Fruit fly (Drosophila melanogaster) whole organism, pupa: Measurements from ENCODE around the gene xmas.
A peak's percentile ranks its signal among the peaks of the same experiment; 100 is the strongest.

ENCODE experiments used
- CG10348 ChIP-seq: fragments of 200-800 bp; sonication (Bioruptor generic); IDR thresholded peaks from 2 replicates; pipeline ENCODE4 v1.3.6; 2022; ENCODE audit warnings: missing biosample characterization, missing genetic modification characterization
- CG12605 ChIP-seq: fragments of 200-800 bp; sonication (Bioruptor generic); IDR thresholded peaks from 2 replicates; pipeline ENCODE4 v1.3.6; 2022; ENCODE audit warnings: missing biosample characterization, missing genetic modification characterization
- CG13204 ChIP-seq: fragments of 200-800 bp; sonication (Bioruptor generic); optimal IDR thresholded peaks from 2 replicates; lab custom pipeline; 2018; ENCODE audit warnings: missing biosample characterization, mild to moderate bottlenecking, missing genetic modification characterization, moderate library complexity
- CG14655 ChIP-seq: fragments of 200-800 bp; sonication (Bioruptor generic); optimal IDR thresholded peaks from 3 replicates; lab custom pipeline; 2017; ENCODE audit warnings: mild to moderate bottlenecking, missing biosample characterization, missing genetic modification reagents, missing genetic modification characterization
- CG15710 ChIP-seq: fragments of 200-800 bp; sonication (Bioruptor generic); optimal IDR thresholded peaks from 2 replicates; lab custom pipeline; 2018; ENCODE audit warnings: missing biosample characterization, mild to moderate bottlenecking, missing genetic modification characterization, moderate library complexity
- CG17806 ChIP-seq: fragments of 200-800 bp; sonication (Bioruptor generic); optimal IDR thresholded peaks from 2 replicates; lab custom pipeline; 2018; ENCODE audit warnings: missing biosample characterization, mild to moderate bottlenecking, missing genetic modification characterization, moderate library complexity
- CG32121 ChIP-seq: fragments of 200-800 bp; sonication (Bioruptor generic); IDR thresholded peaks from 2 replicates; pipeline ENCODE4 v1.3.6; 2022; ENCODE audit warnings: missing biosample characterization, missing genetic modification characterization
- CG34367 ChIP-seq: fragments of 200-800 bp; sonication (Bioruptor generic); optimal IDR thresholded peaks from 2 replicates; lab custom pipeline; 2018; ENCODE audit warnings: missing biosample characterization, mild to moderate bottlenecking, missing genetic modification characterization
- CG4496 ChIP-seq: fragments of 200-800 bp; sonication (Bioruptor generic); IDR thresholded peaks from 3 replicates; pipeline ENCODE4 v1.3.6; 2022; ENCODE audit warnings: missing biosample characterization, missing genetic modification characterization
- CG8159 ChIP-seq: fragments of 200-800 bp; sonication (Bioruptor generic); optimal IDR thresholded peaks from 3 replicates; lab custom pipeline; 2018; ENCODE audit warnings: missing biosample characterization, mild to moderate bottlenecking, missing genetic modification characterization, moderate library complexity
- CG8301 ChIP-seq: fragments of 200-800 bp; sonication (Bioruptor generic); optimal IDR thresholded peaks from 2 replicates; lab custom pipeline; 2018; ENCODE audit warnings: missing biosample characterization, mild to moderate bottlenecking, missing genetic modification characterization
- CG9948 ChIP-seq: fragments of 200-800 bp; sonication (Bioruptor generic); optimal IDR thresholded peaks from 2 replicates; lab custom pipeline; 2018; ENCODE audit warnings: missing biosample characterization, mild to moderate bottlenecking, missing genetic modification characterization, moderate library complexity
- D1 ChIP-seq: fragments of 200-800 bp; sonication (Bioruptor generic); optimal IDR thresholded peaks from 2 replicates; lab custom pipeline; 2018; ENCODE audit warnings: missing biosample characterization, mild to moderate bottlenecking, missing genetic modification characterization, moderate library complexity
- EcR ChIP-seq: fragments of 200-800 bp; sonication (Bioruptor generic); optimal IDR thresholded peaks from 3 replicates; lab custom pipeline; 2019; ENCODE audit warnings: missing biosample characterization, missing genetic modification characterization, mild to moderate bottlenecking, moderate library complexity, missing genetic modification reagents
- Ets98B ChIP-seq: fragments of 200-800 bp; sonication (Bioruptor generic); IDR thresholded peaks from 2 replicates; pipeline ENCODE4 v1.3.6; 2022; ENCODE audit warnings: missing biosample characterization, missing genetic modification characterization
- Pif1A ChIP-seq: fragments of 200-800 bp; sonication (Bioruptor generic); optimal IDR thresholded peaks from 3 replicates; lab custom pipeline; 2016; ENCODE audit warnings: missing biosample characterization, missing genetic modification characterization
- Pif1B ChIP-seq: fragments of 200-800 bp; sonication (Bioruptor generic); optimal IDR thresholded peaks from 3 replicates; lab custom pipeline; 2016; ENCODE audit warnings: missing biosample characterization, missing genetic modification characterization
- Snoo ChIP-seq: fragments of 200-800 bp; sonication (Bioruptor generic); optimal IDR thresholded peaks from 3 replicates; lab custom pipeline; 2017; ENCODE audit warnings: missing biosample characterization, mild to moderate bottlenecking, missing genetic modification characterization, inconsistent platforms
- fd96Ca ChIP-seq: fragments of 200-800 bp; sonication (Bioruptor generic); IDR thresholded peaks from 3 replicates; pipeline ENCODE4 v1.3.6; 2022; ENCODE audit warnings: missing biosample characterization, missing genetic modification characterization
- gl ChIP-seq: fragments of 200-800 bp; sonication (Bioruptor generic); optimal IDR thresholded peaks from 2 replicates; lab custom pipeline; 2018; ENCODE audit warnings: missing biosample characterization, mild to moderate bottlenecking, missing genetic modification characterization
- rn ChIP-seq: fragments of 200-800 bp; sonication (Bioruptor generic); IDR thresholded peaks from 2 replicates; pipeline ENCODE4 v1.3.6; 2022; ENCODE audit warnings: missing biosample characterization, missing genetic modification characterization

Gene xmas

dm6 chrX:17147983-17148637, 11.0 kb downstream of the xmas start, which contains the start of gene RpS5a:
TSS of gene RpS5a (minus strand) at chrX:17148264.
- TF ChIP-seq EcR (GFP tag; lab: Kevin White, UChicago) (no peak), CG4496 (GFP tag; lab: Robert Waterston, UW) (peak; percentile 80), CG17806 (tag; lab: Kevin White, UChicago) (peak; percentile 14), CG32121 (GFP tag; lab: Robert Waterston, UW) (no peak), Pif1B (GFP tag; lab: Kevin White, UChicago) (peak; percentile 60), CG8301 (tag; lab: Kevin White, UChicago) (peak; percentile 25), fd96Ca (GFP tag; lab: Robert Waterston, UW) (peak; percentile 60; the same call in 1 of the 3 replicates), CG15710 (tag; lab: Kevin White, UChicago) (peak; percentile 62), CG8159 (tag; lab: Kevin White, UChicago) (peak; percentile 29), rn (GFP tag; lab: Robert Waterston, UW) (0 out of 2 replicates have a peak, but pooled peaks have one; percentile 32), D1 (tag; lab: Kevin White, UChicago) (no peak), CG13204 (GFP tag; lab: Kevin White, UChicago) (no peak), CG9948 (tag; lab: Kevin White, UChicago) (peak; percentile 16), CG12605 (GFP tag; lab: Robert Waterston, UW) (peak; percentile 50; the same call in 1 of the 2 replicates), Ets98B (GFP tag; lab: Robert Waterston, UW) (peak; percentile 64), CG14655 (no peak), Pif1A (GFP tag; lab: Kevin White, UChicago) (peak; percentile 66), gl (tag; lab: Kevin White, UChicago) (peak; percentile 55), CG10348 (GFP tag; lab: Robert Waterston, UW) (no peak), CG34367 (peak; percentile 69), Snoo (tag; lab: Kevin White, UChicago) (peak; percentile 86)

- TF ChIP-seq fd96Ca (GFP tag; lab: Robert Waterston, UW) (no peak), CG15710 (tag; lab: Kevin White, UChicago) (no peak), CG4496 (GFP tag; lab: Robert Waterston, UW) (no peak), CG17806 (tag; lab: Kevin White, UChicago) (no peak), Snoo (tag; lab: Kevin White, UChicago) (no peak), CG13204 (GFP tag; lab: Kevin White, UChicago) (no peak), CG9948 (tag; lab: Kevin White, UChicago) (no peak), D1 (tag; lab: Kevin White, UChicago) (no peak), CG14655 (no peak), CG12605 (GFP tag; lab: Robert Waterston, UW) (no peak), EcR (GFP tag; lab: Kevin White, UChicago) (no peak), Ets98B (GFP tag; lab: Robert Waterston, UW) (no peak), Pif1A (GFP tag; lab: Kevin White, UChicago) (no peak), Pif1B (GFP tag; lab: Kevin White, UChicago) (no peak), rn (GFP tag; lab: Robert Waterston, UW) (no peak)
These were observed 12.6 kb downstream of the xmas start for dm6 chrX:17146529-17146928.

dm6 chrX:17142940-17143534, 16.1 kb downstream of the xmas start, which contains the start of the genes mei-217 and mei-218:
TSS of gene mei-217 (minus strand) at chrX:17142990.
TSS of gene mei-218 (minus strand) at chrX:17142990.
- TF ChIP-seq CG10348 (GFP tag; lab: Robert Waterston, UW) (no peak), fd96Ca (GFP tag; lab: Robert Waterston, UW) (no peak), EcR (GFP tag; lab: Kevin White, UChicago) (no peak), Pif1A (GFP tag; lab: Kevin White, UChicago) (no peak), CG15710 (tag; lab: Kevin White, UChicago) (no peak), Pif1B (GFP tag; lab: Kevin White, UChicago) (no peak), Ets98B (GFP tag; lab: Robert Waterston, UW) (no peak), CG17806 (tag; lab: Kevin White, UChicago) (no peak), CG12605 (GFP tag; lab: Robert Waterston, UW) (no peak), CG13204 (GFP tag; lab: Kevin White, UChicago) (no peak), CG34367 (no peak), Snoo (tag; lab: Kevin White, UChicago) (no peak)

dm6 chrX:17132685-17133084, 26.4 kb downstream of the xmas start:
- no peak for TF ChIP-seq CG17806 (tag; lab: Kevin White, UChicago)
- no peak for TF ChIP-seq CG10348 (GFP tag; lab: Robert Waterston, UW)
- no peak for TF ChIP-seq Ets98B (GFP tag; lab: Robert Waterston, UW)
- no peak for TF ChIP-seq CG12605 (GFP tag; lab: Robert Waterston, UW)
- TF ChIP-seq, all 21 proteins: peak for 0

dm6 chrX:17129733-17130466, 29.2 kb downstream of the xmas start:
- TF ChIP-seq CG10348 (GFP tag; lab: Robert Waterston, UW) (no peak), CG13204 (GFP tag; lab: Kevin White, UChicago) (no peak), fd96Ca (GFP tag; lab: Robert Waterston, UW) (no peak), CG17806 (tag; lab: Kevin White, UChicago) (peak; percentile 41), gl (tag; lab: Kevin White, UChicago) (no peak), CG34367 (no peak), CG9948 (tag; lab: Kevin White, UChicago) (no peak), CG15710 (tag; lab: Kevin White, UChicago) (peak; percentile 29), CG4496 (GFP tag; lab: Robert Waterston, UW) (peak; percentile 58; the same call in 2 of the 3 replicates), CG8301 (tag; lab: Kevin White, UChicago) (peak; percentile 31), rn (GFP tag; lab: Robert Waterston, UW) (no peak), Snoo (tag; lab: Kevin White, UChicago) (peak; percentile 17), CG14655 (no peak), EcR (GFP tag; lab: Kevin White, UChicago) (no peak), CG12605 (GFP tag; lab: Robert Waterston, UW) (peak; percentile 23; the same call in 1 of the 2 replicates), CG8159 (tag; lab: Kevin White, UChicago) (no peak), Pif1A (GFP tag; lab: Kevin White, UChicago) (peak; percentile 39), D1 (tag; lab: Kevin White, UChicago) (peak; percentile 9), Ets98B (GFP tag; lab: Robert Waterston, UW) (peak; percentile 61; the same call in 1 of the 2 replicates), Pif1B (GFP tag; lab: Kevin White, UChicago) (peak; percentile 52), CG32121 (GFP tag; lab: Robert Waterston, UW) (peak; percentile 62; the same call in 1 of the 2 replicates)
